Fruit fly (Drosophila melanogaster) whole organism, wandering third instar larva: ENCODE measurements around the gene BRWD3.

Experiments
- Abd-B ChIP-seq: fragments of >200 bp; optimal IDR thresholded peaks from 2 replicates; lab custom pipeline; 2017; ENCODE audit warnings: missing biosample characterization, missing genetic modification characterization
- Hr78 ChIP-seq: fragments of >200 bp; optimal IDR thresholded peaks from 2 replicates; lab custom pipeline; 2017; ENCODE audit warnings: missing biosample characterization, missing genetic modification characterization
- Myc ChIP-seq: fragments of >200 bp; optimal IDR thresholded peaks from 2 replicates; lab custom pipeline; 2017
- OdsH ChIP-seq: fragments of 200-800 bp; sonication (Bioruptor generic); optimal IDR thresholded peaks from 2 replicates; lab custom pipeline; 2016; ENCODE audit warnings: missing biosample characterization, mild to moderate bottlenecking, missing genetic modification characterization
- Rel ChIP-seq, 2 experiments: fragments of 200-800 bp; sonication (Bioruptor generic) in 1 of 2; optimal IDR thresholded peaks; 2 replicates in 1 of 2; 3 replicates in 1 of 2; lab custom pipeline; 2016 to 2019; ENCODE audit warnings: mild to moderate bottlenecking in 2 of 2, missing biosample characterization in 2 of 2, missing genetic modification characterization in 2 of 2, moderate library complexity in 1 of 2
- foxo ChIP-seq, 2 experiments: fragments of 200-800 bp; sonication (Bioruptor generic); optimal IDR thresholded peaks; 2 replicates in 1 of 2; 3 replicates in 1 of 2; lab custom pipeline; 2016 to 2017; ENCODE audit warnings: missing biosample characterization in 2 of 2, missing genetic modification characterization in 2 of 2
- lola ChIP-seq: fragments of >200 bp; optimal IDR thresholded peaks from 2 replicates; lab custom pipeline; 2017; ENCODE audit warnings: missing biosample characterization, missing genetic modification characterization
- pan ChIP-seq: fragments of >200 bp; optimal IDR thresholded peaks from 2 replicates; lab custom pipeline; 2017
- rgr ChIP-seq: fragments of 200-800 bp; sonication (Bioruptor generic); optimal IDR thresholded peaks from 3 replicates; lab custom pipeline; 2016; ENCODE audit warnings: missing biosample characterization, mild to moderate bottlenecking, missing genetic modification characterization

- TF ChIP-seq lola (GFP tag; lab: Kevin White, UChicago) (no peak), foxo (GFP tag; optimal IDR thresholded peaks at IDR 0.05; lab: Kevin White, UChicago) (no peak), OdsH (GFP tag; lab: Kevin White, UChicago) (no peak), Rel (GFP tag; optimal IDR thresholded peaks at IDR 0.05; lab: Kevin White, UChicago) (no peak), Rel (tag; optimal IDR thresholded peaks at IDR 0.05; lab: Kevin White, UChicago) (no peak), Abd-B (GFP tag; lab: Kevin White, UChicago) (no peak), Hr78 (GFP tag; lab: Kevin White, UChicago) (no peak), rgr (GFP tag; lab: Kevin White, UChicago) (no peak), pan (lab: Kevin White, UChicago) (no peak), Myc (lab: Kevin White, UChicago) (no peak)
Measured at dm6 chr3R:24364880-24365604, 46.2 kb downstream of the BRWD3 start, which contains the start of the genes CG17784 and CG13613.
